Worm (Caenorhabditis elegans): ENCODE measurements around the gene eif-1.

eif-1 gene

DNA sequence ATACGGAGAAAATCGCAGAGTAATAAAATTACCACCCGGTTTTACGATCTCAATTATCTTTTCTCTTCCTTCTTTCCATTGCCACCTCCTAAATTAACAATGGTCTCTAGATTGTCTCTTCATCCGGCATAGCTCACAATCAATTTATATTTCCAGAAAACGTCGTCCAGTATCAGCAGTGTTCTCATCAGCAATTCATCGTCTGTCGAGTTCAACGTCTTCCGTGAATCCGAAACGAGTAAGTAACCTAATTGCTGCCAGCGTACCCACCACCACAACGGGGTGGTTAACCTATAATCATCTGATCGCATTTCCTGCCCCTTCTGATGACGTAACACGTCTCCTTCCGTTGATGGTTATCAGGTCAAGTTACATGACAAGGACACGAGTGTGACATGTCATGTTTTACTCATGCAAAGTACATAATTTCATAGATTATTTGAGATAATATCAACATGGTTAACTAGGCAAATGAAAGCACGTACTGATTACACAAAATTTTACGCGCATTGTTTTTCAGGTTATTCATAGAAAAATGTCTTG is 7.3 kb downstream of the eif-1 start:
- TF ChIP-seq flt-1 (GFP tag; IDR thresholded peaks at IDR 0.05) (no peak), klf-2 (GFP tag; conservative IDR thresholded peaks at IDR 0.05) (no peak), ztf-29 (GFP tag; IDR thresholded peaks at IDR 0.05) (no peak), ztf-23 (GFP tag; IDR thresholded peaks at IDR 0.05) (no peak)

DNA sequence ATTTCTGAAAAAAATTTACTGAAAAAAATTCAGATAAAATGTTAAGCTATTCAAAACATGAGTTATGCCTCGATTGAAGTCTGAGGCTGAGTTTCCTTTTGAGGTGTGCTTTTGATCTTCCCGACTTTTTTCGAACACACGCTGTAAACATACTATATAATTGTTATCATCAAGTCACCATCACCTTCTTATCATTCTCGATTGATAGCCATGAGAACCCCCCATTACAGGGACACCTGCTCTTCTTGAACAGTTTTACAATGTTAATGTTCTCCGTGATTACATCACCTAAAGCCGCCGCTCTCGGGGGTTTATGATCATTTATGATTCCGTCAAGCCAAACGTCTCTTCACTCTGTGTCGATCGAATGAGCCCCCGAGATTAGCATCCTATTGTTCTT is 9.2 kb downstream of the eif-1 start:
- no peak for TF ChIP-seq med-1 (GFP tag; optimal IDR thresholded peaks at IDR 0.05; ENCODE audit: insufficient read depth)
- TF ChIP-seq ztf-23 (GFP tag; IDR thresholded peaks at IDR 0.05), result no peak
- no peak for TF ChIP-seq flt-1 (GFP tag; IDR thresholded peaks at IDR 0.05)
- no peak for TF ChIP-seq ref-1 (GFP tag; conservative IDR thresholded peaks at IDR 0.05)
- TF ChIP-seq klf-2 (GFP tag; conservative IDR thresholded peaks at IDR 0.05), result no peak
- no peak for TF ChIP-seq cog-1 (tag; optimal IDR thresholded peaks at IDR 0.05)
- no peak for TF ChIP-seq ztf-29 (GFP tag; IDR thresholded peaks at IDR 0.05)
- TF ChIP-seq T22C8.4 (GFP tag; IDR thresholded peaks at IDR 0.05), result no peak
- no peak for TF ChIP-seq tab-1 (GFP tag; IDR thresholded peaks at IDR 0.05)

DNA sequence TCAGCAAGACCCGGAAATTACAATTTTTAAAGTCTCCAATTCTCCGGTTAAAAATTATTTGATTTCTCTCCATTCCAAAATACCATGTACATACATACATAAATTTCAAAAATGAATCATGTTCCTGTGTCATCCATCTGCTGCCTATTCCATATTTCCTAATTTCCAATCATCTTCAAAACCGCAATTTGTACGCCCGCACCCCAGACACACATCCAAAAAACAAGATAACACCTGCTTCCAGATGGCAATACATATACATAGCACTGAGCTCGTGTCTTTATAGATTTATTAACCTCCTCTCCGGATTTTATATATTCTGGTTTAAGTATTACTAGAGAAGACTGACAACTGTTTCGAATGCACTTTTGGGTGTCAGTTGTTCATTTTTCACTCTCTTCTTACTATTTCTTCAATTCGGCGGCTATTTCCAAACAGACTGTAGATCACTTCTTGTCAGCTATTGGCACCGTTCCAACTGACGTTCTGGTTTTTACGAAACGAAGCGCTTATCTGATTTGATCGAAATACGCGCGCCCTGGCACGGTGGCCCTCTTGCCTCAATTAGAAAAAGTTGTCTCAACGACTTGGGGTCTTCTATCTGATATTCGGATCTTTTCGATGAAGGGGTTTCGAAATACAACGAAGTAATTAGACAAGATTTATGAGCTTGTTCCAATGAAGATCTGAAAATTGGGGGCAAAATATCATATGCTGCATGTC is 11.5 kb downstream of the eif-1 start:
- no peak for TF ChIP-seq ztf-29 (GFP tag; IDR thresholded peaks at IDR 0.05)
- TF ChIP-seq klf-2 (GFP tag; conservative IDR thresholded peaks at IDR 0.05), result no peak
- no peak for TF ChIP-seq cog-1 (tag; optimal IDR thresholded peaks at IDR 0.05)
- TF ChIP-seq med-1 (GFP tag; optimal IDR thresholded peaks at IDR 0.05; ENCODE audit: insufficient read depth), result no peak
- TF ChIP-seq T22C8.4 (GFP tag; IDR thresholded peaks at IDR 0.05), result no peak
- no peak for TF ChIP-seq ref-1 (GFP tag; conservative IDR thresholded peaks at IDR 0.05)
- TF ChIP-seq ztf-23 (GFP tag; IDR thresholded peaks at IDR 0.05), result no peak
- TF ChIP-seq flt-1 (GFP tag; IDR thresholded peaks at IDR 0.05), result no peak
- no peak for TF ChIP-seq tab-1 (GFP tag; IDR thresholded peaks at IDR 0.05)

DNA sequence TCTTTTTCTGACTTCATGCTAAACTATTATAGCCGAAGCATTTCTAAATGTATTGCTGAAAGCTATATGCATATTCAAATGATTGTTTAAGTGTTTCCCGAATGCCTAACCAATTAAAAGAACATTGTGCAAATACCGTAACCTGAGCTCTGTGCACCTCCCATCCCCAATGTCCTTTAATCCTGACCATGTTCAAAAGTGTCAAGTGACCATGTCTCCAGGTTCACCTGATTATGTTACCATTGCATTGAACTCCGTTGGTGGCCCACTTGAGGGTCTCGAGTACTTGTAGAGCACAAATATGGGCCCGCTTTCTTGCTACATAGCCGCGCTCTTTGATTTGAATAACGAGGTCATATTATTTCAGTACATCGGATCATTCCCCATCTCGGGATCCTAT is 18.1 kb downstream of the eif-1 start:
- no peak for TF ChIP-seq ztf-29 (GFP tag; IDR thresholded peaks at IDR 0.05)
- no peak for TF ChIP-seq cog-1 (tag; optimal IDR thresholded peaks at IDR 0.05)
- TF ChIP-seq tab-1 (GFP tag; IDR thresholded peaks at IDR 0.05), result no peak
- TF ChIP-seq ref-1 (GFP tag; conservative IDR thresholded peaks at IDR 0.05), result no peak
- no peak for TF ChIP-seq flt-1 (GFP tag; IDR thresholded peaks at IDR 0.05)
- no peak for TF ChIP-seq ztf-23 (GFP tag; IDR thresholded peaks at IDR 0.05)
- no peak for TF ChIP-seq med-1 (GFP tag; optimal IDR thresholded peaks at IDR 0.05; ENCODE audit: insufficient read depth)
- TF ChIP-seq klf-2 (GFP tag; conservative IDR thresholded peaks at IDR 0.05), result no peak
- no peak for TF ChIP-seq T22C8.4 (GFP tag; IDR thresholded peaks at IDR 0.05)

DNA sequence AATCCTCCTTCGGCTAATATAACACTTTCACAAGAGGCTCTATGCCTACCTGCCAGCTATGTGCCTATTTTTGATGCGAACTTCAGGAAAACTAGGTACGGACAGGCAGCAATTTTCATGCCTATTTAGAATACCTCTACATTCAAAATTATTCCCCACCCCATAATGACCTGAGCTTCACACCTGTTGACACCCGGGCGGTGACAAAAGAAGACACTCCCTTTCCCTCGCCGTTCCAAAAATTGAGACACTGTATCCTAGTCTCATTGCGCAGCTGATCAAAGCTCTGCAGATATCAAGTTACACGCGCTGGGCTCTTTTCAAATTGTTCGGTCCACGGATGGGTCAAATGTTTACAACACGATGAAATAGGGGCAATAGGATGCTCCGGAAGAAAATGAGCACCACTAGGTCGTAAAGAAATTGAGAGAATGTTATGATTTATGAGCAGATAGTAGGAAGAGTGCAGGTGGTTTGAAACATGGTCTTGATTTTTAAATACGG is 18.9 kb downstream of the eif-1 start:
- TF ChIP-seq med-1 (GFP tag; optimal IDR thresholded peaks at IDR 0.05; ENCODE audit: insufficient read depth) (no peak), T22C8.4 (GFP tag; IDR thresholded peaks at IDR 0.05) (no peak), flt-1 (GFP tag; IDR thresholded peaks at IDR 0.05) (no peak), klf-2 (GFP tag; conservative IDR thresholded peaks at IDR 0.05) (no peak), cog-1 (tag; optimal IDR thresholded peaks at IDR 0.05) (no peak), ref-1 (GFP tag; conservative IDR thresholded peaks at IDR 0.05) (no peak), tab-1 (GFP tag; IDR thresholded peaks at IDR 0.05) (no peak), ztf-23 (GFP tag; IDR thresholded peaks at IDR 0.05) (no peak), ztf-29 (GFP tag; IDR thresholded peaks at IDR 0.05) (no peak)

DNA sequence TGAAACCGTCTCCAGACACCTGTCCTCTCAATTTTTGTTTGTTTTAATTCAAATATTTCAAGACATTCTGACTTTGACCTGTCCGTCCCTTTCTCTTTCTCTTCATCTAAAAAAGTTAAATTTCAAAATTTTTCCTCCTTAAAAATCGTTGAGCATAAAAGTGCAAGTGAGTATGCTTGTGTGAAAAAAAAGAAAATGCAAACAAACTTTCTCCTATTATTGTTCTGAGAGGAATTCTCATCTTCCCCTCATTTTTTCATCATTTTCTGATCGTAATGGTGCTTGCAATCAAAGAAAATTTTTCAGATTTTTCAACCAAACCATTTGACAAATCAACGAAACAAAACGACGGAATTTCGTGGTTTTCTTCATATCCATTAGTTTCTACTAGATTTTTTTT is 24.5 kb downstream of the eif-1 start, which contains the start of gene shc-2:
Gene shc-2 (plus strand): TSS at position 301 of the 400 bp plus-strand sequence.
- TF ChIP-seq T22C8.4 (GFP tag; IDR thresholded peaks at IDR 0.05) (no peak), flt-1 (GFP tag; IDR thresholded peaks at IDR 0.05) (no peak), ztf-23 (GFP tag; IDR thresholded peaks at IDR 0.05) (no peak), ztf-29 (GFP tag; IDR thresholded peaks at IDR 0.05) (no peak), tab-1 (GFP tag; IDR thresholded peaks at IDR 0.05) (no peak), klf-2 (GFP tag; conservative IDR thresholded peaks at IDR 0.05) (no peak), ref-1 (GFP tag; conservative IDR thresholded peaks at IDR 0.05) (no peak), med-1 (GFP tag; optimal IDR thresholded peaks at IDR 0.05; ENCODE audit: insufficient read depth) (no peak), cog-1 (tag; optimal IDR thresholded peaks at IDR 0.05) (no peak)

DNA sequence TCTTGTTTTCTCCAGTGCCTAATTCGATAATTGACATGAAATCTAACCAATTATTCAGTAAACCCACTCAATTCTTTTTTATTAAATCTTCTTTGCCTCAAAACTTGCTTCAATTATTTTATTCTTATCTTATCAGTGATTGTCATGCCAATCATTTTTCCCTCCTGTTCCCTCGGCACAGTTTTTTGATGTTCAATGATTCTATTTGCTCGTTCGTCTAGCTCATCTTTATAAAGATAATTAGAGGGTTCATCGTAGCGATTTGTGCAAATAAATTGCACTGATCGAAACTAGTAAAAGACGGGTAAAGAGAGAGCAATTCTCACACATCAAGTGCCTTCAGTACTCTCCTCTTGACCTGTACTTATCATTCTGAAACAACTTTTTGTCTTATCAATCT is 25.7 kb downstream of the eif-1 start:
- TF ChIP-seq ztf-29 (GFP tag; IDR thresholded peaks at IDR 0.05), result no peak

DNA sequence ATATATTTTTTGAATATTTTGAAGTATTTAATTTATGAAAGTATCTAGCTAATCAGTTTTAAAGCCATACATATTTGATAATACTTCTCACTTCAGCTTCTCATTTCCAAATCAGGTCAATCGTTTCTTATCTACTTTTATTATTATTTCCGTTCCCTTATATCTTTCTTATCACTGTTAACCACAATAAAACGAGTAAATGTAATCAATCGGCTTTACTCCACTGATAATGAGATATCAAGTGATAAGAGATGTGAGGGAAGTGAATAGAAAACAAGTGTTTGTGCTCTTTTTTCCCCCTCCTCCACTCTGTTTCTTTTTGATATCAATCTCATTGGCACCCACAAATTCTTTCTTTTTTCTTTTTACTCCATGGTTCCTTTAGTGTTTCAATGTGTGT is 26.8 kb downstream of the eif-1 start:
- no peak for TF ChIP-seq T22C8.4 (GFP tag; IDR thresholded peaks at IDR 0.05)
- TF ChIP-seq cog-1 (tag; optimal IDR thresholded peaks at IDR 0.05), result no peak
- TF ChIP-seq med-1 (GFP tag; optimal IDR thresholded peaks at IDR 0.05; ENCODE audit: insufficient read depth), result no peak
- no peak for TF ChIP-seq tab-1 (GFP tag; IDR thresholded peaks at IDR 0.05)
- no peak for TF ChIP-seq ref-1 (GFP tag; conservative IDR thresholded peaks at IDR 0.05)
- TF ChIP-seq ztf-29 (GFP tag; IDR thresholded peaks at IDR 0.05), result no peak
- TF ChIP-seq ztf-23 (GFP tag; IDR thresholded peaks at IDR 0.05), result no peak
- no peak for TF ChIP-seq klf-2 (GFP tag; conservative IDR thresholded peaks at IDR 0.05)
- TF ChIP-seq flt-1 (GFP tag; IDR thresholded peaks at IDR 0.05), result no peak

DNA sequence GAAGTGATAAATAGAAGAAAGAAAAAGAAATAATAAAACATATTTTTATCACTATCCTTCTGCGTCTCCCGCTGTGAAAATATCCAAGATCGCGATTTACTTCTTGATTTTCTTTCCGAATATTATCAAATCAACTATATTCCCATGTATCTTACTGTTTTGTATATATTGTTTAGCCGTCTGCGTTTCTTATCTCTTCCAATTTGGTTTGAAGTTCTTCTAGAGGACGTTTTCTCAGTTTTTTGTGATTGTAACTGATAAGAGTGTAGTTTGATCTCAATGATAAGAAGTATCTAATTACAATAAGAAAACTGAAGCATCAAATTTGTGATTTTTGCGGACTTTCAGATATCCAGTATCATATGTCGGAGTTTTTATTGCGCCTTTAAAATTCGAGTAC is 32.7 kb downstream of the eif-1 start:
- TF ChIP-seq ztf-23 (GFP tag; IDR thresholded peaks at IDR 0.05), result no peak
- no peak for TF ChIP-seq flt-1 (GFP tag; IDR thresholded peaks at IDR 0.05)

DNA sequence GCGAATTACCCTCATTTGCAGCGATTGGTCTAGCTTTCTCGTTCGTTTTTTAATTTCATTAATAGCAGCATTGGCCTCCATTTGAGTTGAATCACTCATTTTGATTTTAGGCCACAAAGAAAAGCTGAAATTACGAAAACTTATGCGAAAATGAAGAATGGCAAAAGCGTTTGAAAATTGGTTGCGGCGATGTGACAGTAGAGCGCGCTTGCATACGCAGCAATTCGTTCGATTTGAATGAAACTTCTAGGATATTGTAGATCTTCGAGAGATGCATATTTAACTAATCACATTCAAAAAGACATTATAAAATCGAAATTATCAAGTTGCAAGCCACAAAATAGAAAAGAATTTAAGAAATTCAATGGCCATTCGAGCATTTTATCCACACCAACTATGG is 33.7 kb downstream of the eif-1 start, which contains the start of gene ulp-2:
Gene ulp-2 (minus strand): TSS at position 158 of the 400 bp plus-strand sequence.
- TF ChIP-seq ztf-23 (GFP tag; IDR thresholded peaks at IDR 0.05), result 0 out of 2 replicates have a peak, but pooled peaks have one; percentile 19
- no peak for TF ChIP-seq ref-1 (GFP tag; conservative IDR thresholded peaks at IDR 0.05)

Data from whole organism, midembryonic.